Fruit fly (Drosophila melanogaster): ENCODE results near the gene dgt2.
A peak's percentile ranks its signal among the peaks of the same experiment; 100 is the strongest.

DNA sequence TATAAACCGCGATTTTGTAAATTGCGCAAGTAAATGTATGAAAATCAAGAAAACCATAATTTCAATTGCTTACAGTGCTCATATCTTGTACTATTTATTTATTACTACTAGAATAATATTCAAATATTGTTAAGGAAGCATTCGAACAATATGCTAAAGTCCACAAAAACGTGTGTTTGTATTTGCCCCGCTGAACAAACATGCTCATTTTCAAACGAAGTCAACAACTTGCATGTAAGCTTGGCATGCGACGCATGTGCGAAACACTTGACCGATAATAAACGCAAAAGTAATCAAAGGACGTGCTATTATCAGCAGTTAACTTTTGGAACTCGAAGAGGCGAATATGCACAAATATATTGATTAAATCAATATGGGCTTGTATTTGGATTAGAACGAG lies 31.5 kb downstream of the dgt2 start:
- TF ChIP-seq kay (GFP tag; ENCODE audit: borderline replicate concordance) = peak; percentile 63
- TF ChIP-seq Clk (GFP tag; optimal IDR thresholded peaks at IDR 0.05) = no peak
- no peak for TF ChIP-seq bab1 (GFP tag; optimal IDR thresholded peaks at IDR 0.05)
- TF ChIP-seq tj (GFP tag; optimal IDR thresholded peaks at IDR 0.05) = no peak
- no peak for TF ChIP-seq pad (GFP tag; optimal IDR thresholded peaks at IDR 0.05)
- TF ChIP-seq CG33017 (tag; optimal IDR thresholded peaks at IDR 0.05) = peak; percentile 8
- peak; percentile 63 for TF ChIP-seq Mnt (GFP tag; optimal IDR thresholded peaks at IDR 0.05)
- peak; percentile 66 for TF ChIP-seq ovo (GFP tag; optimal IDR thresholded peaks at IDR 0.05)
- TF ChIP-seq CG5204 (GFP tag; optimal IDR thresholded peaks at IDR 0.05) = no peak

Measured in whole organism, adult.